Worm (Caenorhabditis elegans) whole organism, L4 larva: ENCODE data around the gene ptp-1.

Experiments
- R02D3.7 ChIP-seq: fragments of 150-350 bp; sonication (generic microtip); optimal IDR thresholded peaks from 3 replicates; lab custom pipeline; 2014; ENCODE audit warnings: missing biosample characterization, missing genetic modification characterization
- ZK546.5 ChIP-seq, 2 experiments: sonication (generic microtip); optimal IDR thresholded peaks; 2 replicates each; lab custom pipeline; 2017; ENCODE audit warnings: missing biosample characterization in 2 of 2, missing genetic modification characterization in 2 of 2
- ama-1 ChIP-seq: fragments of 150-350 bp; optimal IDR thresholded peaks from 2 replicates; lab custom pipeline; 2014; ENCODE audit warnings: inconsistent platforms, mixed read lengths
- ceh-28 ChIP-seq: fragments of 150-350 bp; optimal IDR thresholded peaks from 2 replicates; lab custom pipeline; 2014; ENCODE audit warnings: missing biosample characterization, missing genetic modification reagents, missing genetic modification characterization
- gei-8 ChIP-seq: fragments of 200-800 bp; sonication (Bioruptor generic); optimal IDR thresholded peaks from 2 replicates; lab custom pipeline; 2018; ENCODE audit warnings: mild to moderate bottlenecking, missing genetic modification characterization, missing compliant biosample characterization
- lin-15B ChIP-seq: fragments of 150-350 bp; sonication (generic microtip); optimal IDR thresholded peaks from 3 replicates; lab custom pipeline; 2014; ENCODE audit warnings: missing biosample characterization, missing genetic modification characterization
- nhr-41 ChIP-seq: fragments of 200-800 bp; sonication (Bioruptor generic); IDR thresholded peaks from 2 replicates; pipeline ENCODE4 v1.3.6; 2022; ENCODE audit warnings: missing genetic modification reagents, missing genetic modification characterization, missing compliant biosample characterization
- nhr-42 ChIP-seq: fragments of 200-800 bp; sonication (Bioruptor generic); IDR thresholded peaks from 2 replicates; pipeline ENCODE4 v1.3.6; 2022; ENCODE audit warnings: missing genetic modification characterization, missing compliant biosample characterization
- snpc-4 ChIP-seq: fragments of 150-350 bp; optimal IDR thresholded peaks from 2 replicates; lab custom pipeline; 2014; ENCODE audit warnings: missing biosample characterization, missing genetic modification characterization
- unc-62 ChIP-seq, 3 experiments: fragments of 150-350 bp in 1 of 3; sonication (generic microtip); optimal IDR thresholded peaks in 2 of 3; peaks in 1 of 3; 1 replicate in 1 of 3; 2 replicates in 2 of 3; lab custom pipeline; 2014 to 2017; ENCODE audit warnings: missing biosample characterization in 3 of 3, missing genetic modification characterization in 3 of 3, missing genetic modification reagents in 3 of 3, missing genotype in 1 of 3

DNA sequence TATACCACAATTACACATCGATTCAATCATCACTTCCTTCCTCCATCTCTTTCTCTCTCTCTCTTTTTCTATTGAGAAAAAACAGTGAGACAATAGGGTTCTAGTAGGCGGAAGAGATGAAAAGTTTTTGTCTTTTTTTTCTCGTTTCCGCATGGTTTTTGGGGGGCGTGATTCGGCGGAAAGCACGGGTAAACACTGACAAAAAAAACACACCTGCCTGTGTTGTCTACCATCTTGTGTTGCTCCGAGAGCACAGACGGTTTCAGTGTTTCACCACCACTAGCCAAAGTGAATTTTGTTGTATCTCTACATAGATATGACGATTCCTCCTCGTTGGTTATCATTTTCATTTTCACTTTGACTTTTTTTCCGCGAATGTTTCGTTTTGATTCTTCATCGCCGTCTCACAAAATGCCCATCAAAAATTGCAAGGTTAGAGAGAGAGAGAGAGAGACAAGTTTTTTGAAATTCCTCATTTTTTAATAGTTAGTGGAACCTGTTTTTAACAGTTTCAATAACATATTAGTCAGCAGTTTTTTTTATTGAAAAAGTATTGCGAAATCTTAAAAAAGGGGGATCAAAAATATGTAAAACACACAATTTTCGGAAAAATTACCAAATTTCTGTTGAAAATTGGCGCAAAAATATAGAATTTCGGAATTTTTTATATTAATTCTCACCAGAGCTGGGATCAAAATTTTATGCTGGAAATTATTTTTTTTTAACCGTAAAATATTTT lies 46.9 kb downstream of the ptp-1 start:
- TF ChIP-seq lin-15B (tag; lab: Kevin White, UChicago) (no peak), ZK546.5 (tag; optimal IDR thresholded peaks at IDR 0.05; lab: Kevin White, UChicago) (no peak), gei-8 (no peak), nhr-42 (GFP tag; lab: Robert Waterston, UW) (no peak), R02D3.7 (tag; lab: Kevin White, UChicago) (no peak), unc-62 (GFP tag; optimal IDR thresholded peaks at IDR 0.05 in 1 of 2; lab: Kevin White, UChicago) (peak in 1 of 2 experiments; percentile 88), unc-62 (tag; optimal IDR thresholded peaks at IDR 0.05; lab: Kevin White, UChicago) (no peak), snpc-4 (tag; lab: Kevin White, UChicago) (no peak), nhr-41 (GFP tag; lab: Robert Waterston, UW) (no peak), ama-1 (lab: Kevin White, UChicago) (no peak), ceh-28 (no peak)
